Fruit fly (Drosophila melanogaster): Measurements from ENCODE around the gene CG7202.

Gene CG7202

dm6 chr3L:21479636-21480035 lies 12.9 kb downstream of the CG7202 start (continued):
- TF ChIP-seq stwl (tag; optimal IDR thresholded peaks at IDR 0.05), result no peak
- peak; percentile 51 for TF ChIP-seq CG17186 (GFP tag; optimal IDR thresholded peaks at IDR 0.05)
- TF ChIP-seq pb (GFP tag; optimal IDR thresholded peaks at IDR 0.05), result no peak
- TF ChIP-seq chm (GFP tag; IDR thresholded peaks at IDR 0.05), result peak; percentile 73
- no peak for TF ChIP-seq gro (GFP tag; optimal IDR thresholded peaks at IDR 0.05)
- TF ChIP-seq CG17361 (GFP tag; IDR thresholded peaks at IDR 0.05), result no peak
- TF ChIP-seq jing (GFP tag; optimal IDR thresholded peaks at IDR 0.05), result peak; percentile 1
- no peak for TF ChIP-seq wdn (GFP tag; IDR thresholded peaks at IDR 0.05)
- TF ChIP-seq CG9609 (GFP tag; optimal IDR thresholded peaks at IDR 0.05), result no peak
- no peak for TF ChIP-seq esg (GFP tag; conservative IDR thresholded peaks at IDR 0.05)
- TF ChIP-seq CG11398 (GFP tag; optimal IDR thresholded peaks at IDR 0.05), result peak; percentile 5
- no peak for TF ChIP-seq CG16815 (GFP tag; optimal IDR thresholded peaks at IDR 0.05)
- no peak for TF ChIP-seq CG11093 (GFP tag; IDR thresholded peaks at IDR 0.05)
- no peak for TF ChIP-seq Tbp (GFP tag; optimal IDR thresholded peaks at IDR 0.05)
- peak; percentile 44 for TF ChIP-seq CG12219 (GFP tag; optimal IDR thresholded peaks at IDR 0.05)
- no peak for TF ChIP-seq CG2129 (GFP tag; IDR thresholded peaks at IDR 0.05; ENCODE audit: partially characterized antibody)
- no peak for TF ChIP-seq slp2 (GFP tag; optimal IDR thresholded peaks at IDR 0.05)
- no peak for TF ChIP-seq tin (GFP tag; optimal IDR thresholded peaks at IDR 0.05)
- no peak for TF ChIP-seq CG12299 (tag; optimal IDR thresholded peaks at IDR 0.05)
- TF ChIP-seq CG18599 (GFP tag; optimal IDR thresholded peaks at IDR 0.05), result no peak
- peak; percentile 40 for TF ChIP-seq ac (GFP tag; optimal IDR thresholded peaks at IDR 0.05)
- no peak for TF ChIP-seq CG15479 (GFP tag; optimal IDR thresholded peaks at IDR 0.05)
- no peak for TF ChIP-seq Taf1 (GFP tag; IDR thresholded peaks at IDR 0.05)
- TF ChIP-seq sc (optimal IDR thresholded peaks at IDR 0.05), result no peak
- TF ChIP-seq sc (GFP tag; optimal IDR thresholded peaks at IDR 0.05), result peak; percentile 30
- no peak for TF ChIP-seq CG8281 (tag; optimal IDR thresholded peaks at IDR 0.05)
- TF ChIP-seq CG32532 (GFP tag; IDR thresholded peaks at IDR 0.05), result 0 out of 2 replicates have a peak, but pooled peaks have one; percentile 14
- TF ChIP-seq vvl (GFP tag; IDR thresholded peaks at IDR 0.05), result peak; percentile 96
- no peak for TF ChIP-seq unc-4 (GFP tag; IDR thresholded peaks at IDR 0.05; ENCODE audit: partially characterized antibody)
- TF ChIP-seq grn (GFP tag; optimal IDR thresholded peaks at IDR 0.05), result peak; percentile 13
- TF ChIP-seq CG13775 (GFP tag; optimal IDR thresholded peaks at IDR 0.05), result peak; percentile 13
- no peak for TF ChIP-seq CG6791 (GFP tag; IDR thresholded peaks at IDR 0.05; ENCODE audit: partially characterized antibody)
- TF ChIP-seq HLH4C (GFP tag; IDR thresholded peaks at IDR 0.05; ENCODE audit: partially characterized antibody), result no peak
- no peak for TF ChIP-seq jigr1 (GFP tag; IDR thresholded peaks at IDR 0.05)
- TF ChIP-seq CG7357 (GFP tag; IDR thresholded peaks at IDR 0.05), result no peak
- peak; percentile 60 for TF ChIP-seq scrt (GFP tag; optimal IDR thresholded peaks at IDR 0.05)
- TF ChIP-seq YL-1 (GFP tag; optimal IDR thresholded peaks at IDR 0.05), result peak; percentile 5
- TF ChIP-seq kah (GFP tag; optimal IDR thresholded peaks at IDR 0.05), result peak; percentile 41
- TF ChIP-seq tll (GFP tag; optimal IDR thresholded peaks at IDR 0.05), result peak in 1 of 2 experiments; percentile 43
- TF ChIP-seq lov (optimal IDR thresholded peaks at IDR 0.05), result no peak
- TF ChIP-seq lov (GFP tag; IDR thresholded peaks at IDR 0.05), result peak; percentile 79; the same call in 1 of the 3 replicates
- TF ChIP-seq CG13624 (GFP tag; optimal IDR thresholded peaks at IDR 0.05), result no peak
- TF ChIP-seq Sry-δ (GFP tag; optimal IDR thresholded peaks at IDR 0.05), result no peak
- TF ChIP-seq CG6689 (GFP tag; IDR thresholded peaks at IDR 0.05), result no peak
- TF ChIP-seq caup (GFP tag; optimal IDR thresholded peaks at IDR 0.05; ENCODE audit: severe bottlenecking), result no peak
- TF ChIP-seq Blimp-1 (GFP tag; optimal IDR thresholded peaks at IDR 0.05), result no peak
- TF ChIP-seq Sox102F (GFP tag; optimal IDR thresholded peaks at IDR 0.05), result no peak
- TF ChIP-seq dati (GFP tag; IDR thresholded peaks at IDR 0.05), result peak; percentile 44; the same call in 1 of the 2 replicates
- TF ChIP-seq CG10543 (GFP tag; optimal IDR thresholded peaks at IDR 0.05), result no peak
- no peak for TF ChIP-seq CG7963 (GFP tag; IDR thresholded peaks at IDR 0.05; ENCODE audit: partially characterized antibody)
- no peak for TF ChIP-seq CG9797 (GFP tag; optimal IDR thresholded peaks at IDR 0.05)
